Fruit fly (Drosophila melanogaster): Measurements from ENCODE around the gene Jhbp12.

The Jhbp12 gene

DNA sequence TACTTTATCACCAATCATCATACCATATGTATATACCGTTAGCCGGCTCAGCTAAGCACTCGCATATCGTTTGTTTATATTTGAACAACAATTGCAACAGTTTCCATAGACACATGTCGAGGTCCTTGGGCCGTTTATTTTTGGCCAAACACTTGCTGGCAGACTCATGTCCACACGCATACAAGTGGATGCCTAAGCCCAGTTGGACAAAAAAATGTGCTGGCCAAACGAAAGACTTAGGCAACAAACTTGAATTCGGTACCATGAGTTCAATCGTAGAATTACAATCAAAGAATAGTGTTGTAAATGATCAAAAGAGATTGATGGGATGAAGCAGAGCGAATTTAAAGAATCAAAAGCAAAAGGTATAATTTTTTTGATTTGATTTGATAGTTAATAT lies 1.0 kb upstream of the Jhbp12 start, which contains the start of gene CG13622:
Gene CG13622, minus strand, starts transcription at position 101 of the 400 bp plus-strand sequence.
- TF ChIP-seq Smox (GFP tag; optimal IDR thresholded peaks at IDR 0.05) (no peak), achi (GFP tag; optimal IDR thresholded peaks at IDR 0.05) (no peak), fd59A (GFP tag; optimal IDR thresholded peaks at IDR 0.05) (no peak), svp (GFP tag) (no peak), dsx (GFP tag; optimal IDR thresholded peaks at IDR 0.05; ENCODE audit: poor library complexity, severe bottlenecking) (no peak), ss (GFP tag; optimal IDR thresholded peaks at IDR 0.05) (no peak), Hr4 (GFP tag; optimal IDR thresholded peaks at IDR 0.05) (no peak), Gug (GFP tag; IDR thresholded peaks at IDR 0.05) (no peak), CG10631 (GFP tag; optimal IDR thresholded peaks at IDR 0.05) (no peak), CG3032 (tag; optimal IDR thresholded peaks at IDR 0.05) (no peak), CG9139 (GFP tag; optimal IDR thresholded peaks at IDR 0.05) (no peak), vri (GFP tag; optimal IDR thresholded peaks at IDR 0.05) (no peak), CG6808 (GFP tag; optimal IDR thresholded peaks at IDR 0.05) (no peak), Sox102F (GFP tag; optimal IDR thresholded peaks at IDR 0.05) (no peak), Met (GFP tag; optimal IDR thresholded peaks at IDR 0.05) (no peak), Lpt (GFP tag; optimal IDR thresholded peaks at IDR 0.05) (no peak), dac (GFP tag; optimal IDR thresholded peaks at IDR 0.05) (no peak), CG1621 (tag; optimal IDR thresholded peaks at IDR 0.05) (no peak), lz (GFP tag; optimal IDR thresholded peaks at IDR 0.05) (no peak), Eip78C (GFP tag) (no peak)

- peak; percentile 17 for TF ChIP-seq cyc (GFP tag; optimal IDR thresholded peaks at IDR 0.05)
- TF ChIP-seq Gug (GFP tag; IDR thresholded peaks at IDR 0.05): no peak
- peak; percentile 28 for TF ChIP-seq Eip78C (GFP tag)
- TF ChIP-seq CG11294 (GFP tag; IDR thresholded peaks at IDR 0.05): peak; percentile 36; the same call in 1 of the 2 replicates
- TF ChIP-seq CG3032 (tag; optimal IDR thresholded peaks at IDR 0.05): no peak
- no peak for TF ChIP-seq salr (GFP tag; optimal IDR thresholded peaks at IDR 0.05)
- TF ChIP-seq CG6808 (GFP tag; optimal IDR thresholded peaks at IDR 0.05): no peak
- TF ChIP-seq Sox14 (GFP tag; optimal IDR thresholded peaks at IDR 0.05): peak; percentile 15
- TF ChIP-seq CG6854 (GFP tag; optimal IDR thresholded peaks at IDR 0.05): no peak
- no peak for TF ChIP-seq CG11762 (GFP tag; optimal IDR thresholded peaks at IDR 0.05; ENCODE audit: insufficient read depth)
- no peak for TF ChIP-seq CG11902 (GFP tag; optimal IDR thresholded peaks at IDR 0.05)
- no peak for TF ChIP-seq CG32006 (GFP tag; optimal IDR thresholded peaks at IDR 0.05)
- TF ChIP-seq net (GFP tag; optimal IDR thresholded peaks at IDR 0.05): no peak
- TF ChIP-seq achi (GFP tag; optimal IDR thresholded peaks at IDR 0.05): no peak
- TF ChIP-seq Eip93F (GFP tag; optimal IDR thresholded peaks at IDR 0.05): no peak
- no peak for TF ChIP-seq CG7368 (GFP tag; optimal IDR thresholded peaks at IDR 0.05)
- TF ChIP-seq CG6163 (GFP tag; IDR thresholded peaks at IDR 0.05): peak; percentile 67; the same call in 2 of the 3 replicates
- no peak for TF ChIP-seq Ets21C (GFP tag; optimal IDR thresholded peaks at IDR 0.05)
- no peak for TF ChIP-seq Eip75B (GFP tag; optimal IDR thresholded peaks at IDR 0.05)
- TF ChIP-seq svp (GFP tag): no peak
- TF ChIP-seq Lpt (GFP tag; optimal IDR thresholded peaks at IDR 0.05): peak; percentile 23
- TF ChIP-seq CG10669 (GFP tag; optimal IDR thresholded peaks at IDR 0.05): no peak
- TF ChIP-seq dsx (GFP tag; optimal IDR thresholded peaks at IDR 0.05; ENCODE audit: poor library complexity, severe bottlenecking): no peak
- TF ChIP-seq Sox15 (GFP tag; optimal IDR thresholded peaks at IDR 0.05): no peak
- no peak for TF ChIP-seq dac (GFP tag; optimal IDR thresholded peaks at IDR 0.05)
- no peak for TF ChIP-seq esn (GFP tag; optimal IDR thresholded peaks at IDR 0.05)
- no peak for TF ChIP-seq pdm3 (GFP tag; optimal IDR thresholded peaks at IDR 0.05)
- TF ChIP-seq fd59A (GFP tag; optimal IDR thresholded peaks at IDR 0.05): no peak
- TF ChIP-seq Sox102F (GFP tag; optimal IDR thresholded peaks at IDR 0.05): no peak
- TF ChIP-seq Met (GFP tag; optimal IDR thresholded peaks at IDR 0.05): no peak
- TF ChIP-seq Hr4 (GFP tag; optimal IDR thresholded peaks at IDR 0.05): no peak
- no peak for TF ChIP-seq CG10631 (GFP tag; optimal IDR thresholded peaks at IDR 0.05)
- TF ChIP-seq acj6 (GFP tag; optimal IDR thresholded peaks at IDR 0.05): no peak
- TF ChIP-seq CG8119 (GFP tag; IDR thresholded peaks at IDR 0.05): peak; percentile 54; the same call in 1 of the 3 replicates
- no peak for TF ChIP-seq CG8319 (GFP tag; optimal IDR thresholded peaks at IDR 0.05)
- TF ChIP-seq vri (GFP tag; optimal IDR thresholded peaks at IDR 0.05): no peak
- no peak for TF ChIP-seq CG3919 (GFP tag; optimal IDR thresholded peaks at IDR 0.05)
- no peak for TF ChIP-seq CG16779 (tag; optimal IDR thresholded peaks at IDR 0.05)
- TF ChIP-seq CG31627 (GFP tag; optimal IDR thresholded peaks at IDR 0.05): no peak
- TF ChIP-seq topi (GFP tag; optimal IDR thresholded peaks at IDR 0.05): no peak
- no peak for TF ChIP-seq OdsH (GFP tag; optimal IDR thresholded peaks at IDR 0.05)
- TF ChIP-seq Smox (GFP tag; optimal IDR thresholded peaks at IDR 0.05): no peak
- no peak for TF ChIP-seq spab (GFP tag; optimal IDR thresholded peaks at IDR 0.05)
Observed at dm6 chr3R:24525983-24526661, 1.5 kb downstream of the Jhbp12 start.
